Worm (Caenorhabditis elegans) whole organism, young adult: ENCODE data around the gene dlc-1.
A peak's percentile ranks its signal among the peaks of the same experiment; 100 is the strongest.

Source experiments
- B0019.2 ChIP-seq: fragments of 200-800 bp; sonication (Bioruptor generic); conservative IDR thresholded peaks from 2 replicates; pipeline ENCODE4 v1.3.6; 2022; ENCODE audit warnings: missing genetic modification reagents, missing genetic modification characterization, missing compliant biosample characterization
- B0261.1 ChIP-seq: sonication (generic microtip); optimal IDR thresholded peaks from 2 replicates; lab custom pipeline; 2016; ENCODE audit warnings: mild to moderate bottlenecking, missing genetic modification characterization, moderate library complexity, missing compliant biosample characterization
- C17E4.6 ChIP-seq: fragments of 200-800 bp; sonication (Bioruptor generic); IDR thresholded peaks from 2 replicates; pipeline ENCODE4 v1.3.6; 2022; ENCODE audit warnings: missing genetic modification reagents, missing genetic modification characterization, missing compliant biosample characterization
- F10E7.11 ChIP-seq: sonication (generic microtip); optimal IDR thresholded peaks from 2 replicates; lab custom pipeline; 2017; ENCODE audit warnings: mild to moderate bottlenecking, missing genetic modification characterization, moderate library complexity, missing compliant biosample characterization
- F22D6.2 ChIP-seq: sonication (generic microtip); optimal IDR thresholded peaks from 2 replicates; lab custom pipeline; 2016; ENCODE audit warnings: mild to moderate bottlenecking, missing genetic modification characterization, missing compliant biosample characterization
- F33H1.4 ChIP-seq: fragments of 200-800 bp; sonication (Bioruptor generic); IDR thresholded peaks from 2 replicates; pipeline ENCODE4 v1.3.6; 2022; ENCODE audit warnings: missing genetic modification reagents, missing genetic modification characterization, missing compliant biosample characterization
- F37B4.10 ChIP-seq: fragments of 200-800 bp; sonication (Bioruptor generic); IDR thresholded peaks from 2 replicates; pipeline ENCODE4 v1.3.6; 2022; ENCODE audit warnings: missing genetic modification characterization, missing compliant biosample characterization
- F52B5.7 ChIP-seq: sonication (generic microtip); optimal IDR thresholded peaks from 2 replicates; lab custom pipeline; 2016; ENCODE audit warnings: mild to moderate bottlenecking, missing genetic modification characterization, missing compliant biosample characterization
- F57C9.4 ChIP-seq: sonication (generic microtip); optimal IDR thresholded peaks from 2 replicates; lab custom pipeline; 2017; ENCODE audit warnings: mild to moderate bottlenecking, missing genetic modification characterization, missing compliant biosample characterization
- K12H6.12 ChIP-seq: fragments of 200-800 bp; sonication (Bioruptor generic); optimal IDR thresholded peaks from 2 replicates; lab custom pipeline; 2018; ENCODE audit warnings: mild to moderate bottlenecking, missing genetic modification characterization, missing compliant biosample characterization
- aptf-2 ChIP-seq: fragments of 200-800 bp; sonication (Bioruptor generic); conservative IDR thresholded peaks from 2 replicates; pipeline ENCODE4 v1.3.6; 2022; ENCODE audit warnings: missing genetic modification reagents, missing genetic modification characterization, missing compliant biosample characterization
- aptf-3 ChIP-seq: fragments of 200-800 bp; sonication (Bioruptor generic); IDR thresholded peaks from 2 replicates; pipeline ENCODE4 v1.3.6; 2022; ENCODE audit warnings: missing genetic modification characterization, missing compliant biosample characterization
- attf-3 ChIP-seq: fragments of 200-800 bp; sonication (Bioruptor generic); conservative IDR thresholded peaks from 2 replicates; pipeline ENCODE4 v1.3.6; 2022; ENCODE audit warnings: missing genetic modification reagents, missing genetic modification characterization, missing compliant biosample characterization
- attf-5 ChIP-seq: fragments of 200-800 bp; sonication (Bioruptor generic); optimal IDR thresholded peaks from 2 replicates; lab custom pipeline; 2018; ENCODE audit warnings: mild to moderate bottlenecking, missing genetic modification characterization, missing compliant biosample characterization
- attf-6 ChIP-seq: fragments of 200-800 bp; sonication (Bioruptor generic); IDR thresholded peaks from 2 replicates; pipeline ENCODE4 v1.3.6; 2022; ENCODE audit warnings: missing genetic modification reagents, missing genetic modification characterization, missing compliant biosample characterization
- bed-2 ChIP-seq: fragments of 200-800 bp; sonication (Bioruptor generic); IDR thresholded peaks from 2 replicates; pipeline ENCODE4 v1.3.6; 2022; ENCODE audit warnings: missing genetic modification reagents, missing genetic modification characterization, missing compliant biosample characterization
- ccch-3 ChIP-seq: fragments of 200-800 bp; sonication (Bioruptor generic); optimal IDR thresholded peaks from 2 replicates; lab custom pipeline; 2018; ENCODE audit warnings: mild to moderate bottlenecking, missing genetic modification characterization, missing compliant biosample characterization
- cebp-1 ChIP-seq, 2 experiments: fragments of 200-800 bp in 1 of 2; sonication (Bioruptor generic) in 1 of 2; sonication (generic microtip) in 1 of 2; IDR thresholded peaks in 1 of 2; optimal IDR thresholded peaks in 1 of 2; 2 replicates each; pipeline versions ENCODE4 v1.3.6 to Lab custom; 2017 to 2022; ENCODE audit warnings: missing compliant biosample characterization in 2 of 2, missing genetic modification characterization in 2 of 2, mild to moderate bottlenecking in 1 of 2, missing genetic modification reagents in 1 of 2, moderate library complexity in 1 of 2
- ceh-58 ChIP-seq: fragments of 200-800 bp; sonication (Bioruptor generic); IDR thresholded peaks from 2 replicates; pipeline ENCODE4 v1.3.6; 2022; ENCODE audit warnings: missing genetic modification characterization, missing compliant biosample characterization
- ceh-79 ChIP-seq: sonication (generic microtip); optimal IDR thresholded peaks from 2 replicates; lab custom pipeline; 2017; ENCODE audit warnings: mild to moderate bottlenecking, missing genetic modification characterization, missing compliant biosample characterization
- egl-44 ChIP-seq: fragments of 200-800 bp; sonication (Bioruptor generic); IDR thresholded peaks from 2 replicates; pipeline ENCODE4 v1.3.6; 2022; ENCODE audit warnings: missing genetic modification reagents, missing genetic modification characterization, missing compliant biosample characterization
- ets-4 ChIP-seq: fragments of 200-800 bp; sonication (Bioruptor generic); optimal IDR thresholded peaks from 2 replicates; lab custom pipeline; 2018; ENCODE audit warnings: mild to moderate bottlenecking, missing genetic modification characterization, missing compliant biosample characterization
- gei-17 ChIP-seq: fragments of 200-800 bp; sonication (Bioruptor generic); optimal IDR thresholded peaks from 2 replicates; lab custom pipeline; 2018; ENCODE audit warnings: mild to moderate bottlenecking, missing genetic modification characterization, missing compliant biosample characterization
- hlh-12 ChIP-seq: sonication (generic microtip); optimal IDR thresholded peaks from 2 replicates; lab custom pipeline; 2016; ENCODE audit warnings: missing genetic modification characterization, missing compliant biosample characterization
- hmg-1.2 ChIP-seq: fragments of 200-800 bp; sonication (Bioruptor generic); IDR thresholded peaks from 2 replicates; pipeline ENCODE4 v1.3.6; 2022; ENCODE audit warnings: missing genetic modification reagents, missing genetic modification characterization, missing compliant biosample characterization
- hsf-1 ChIP-seq: fragments of 200-800 bp; sonication (Bioruptor generic); IDR thresholded peaks from 2 replicates; pipeline ENCODE4 v1.3.6; 2022; ENCODE audit warnings: missing genetic modification reagents, missing genetic modification characterization, missing compliant biosample characterization
- lag-1 ChIP-seq: fragments of 200-800 bp; sonication (Bioruptor generic); IDR thresholded peaks from 2 replicates; pipeline ENCODE4 v1.3.6; 2022; ENCODE audit warnings: missing genetic modification reagents, missing genetic modification characterization, missing compliant biosample characterization
- lsl-1 ChIP-seq: fragments of 200-800 bp; sonication (Bioruptor generic); optimal IDR thresholded peaks from 2 replicates; lab custom pipeline; 2018; ENCODE audit warnings: mild to moderate bottlenecking, missing genetic modification characterization, moderate library complexity, missing compliant biosample characterization
- lsy-27 ChIP-seq: sonication (generic microtip); optimal IDR thresholded peaks from 2 replicates; lab custom pipeline; 2017; ENCODE audit warnings: missing genetic modification characterization, mild to moderate bottlenecking, missing compliant biosample characterization, antibody characterized with exemption, missing genotype, borderline replicate concordance; ENCODE audit not compliant: insufficient read depth
- madf-10 ChIP-seq: sonication (generic microtip); optimal IDR thresholded peaks from 2 replicates; lab custom pipeline; 2016; ENCODE audit warnings: mild to moderate bottlenecking, missing genetic modification characterization, missing compliant biosample characterization
- madf-3 ChIP-seq: fragments of 200-800 bp; sonication (Bioruptor generic); IDR thresholded peaks from 2 replicates; pipeline ENCODE4 v1.3.6; 2022; ENCODE audit warnings: missing genetic modification reagents, missing genetic modification characterization, missing compliant biosample characterization
- madf-6 ChIP-seq: fragments of 200-800 bp; sonication (Bioruptor generic); IDR thresholded peaks from 2 replicates; pipeline ENCODE4 v1.3.6; 2022; ENCODE audit warnings: missing genetic modification reagents, missing genetic modification characterization, missing compliant biosample characterization
- madf-8 ChIP-seq: fragments of 200-800 bp; sonication (Bioruptor generic); conservative IDR thresholded peaks from 2 replicates; pipeline ENCODE4 v1.3.6; 2022; ENCODE audit warnings: missing genetic modification reagents, missing genetic modification characterization, missing compliant biosample characterization
- mes-4 ChIP-seq: sonication (generic microtip); optimal IDR thresholded peaks from 2 replicates; lab custom pipeline; 2016; ENCODE audit warnings: missing genotype, missing genetic modification characterization, missing compliant biosample characterization
- nhr-120 ChIP-seq: fragments of 200-800 bp; sonication (Bioruptor generic); IDR thresholded peaks from 2 replicates; pipeline ENCODE4 v1.3.6; 2022; ENCODE audit warnings: missing genetic modification characterization, missing compliant biosample characterization
- nhr-179 ChIP-seq: sonication (generic microtip); optimal IDR thresholded peaks from 2 replicates; lab custom pipeline; 2016; ENCODE audit warnings: mild to moderate bottlenecking, missing genetic modification characterization, missing compliant biosample characterization
- rec-8 ChIP-seq, 2 experiments: sonication (generic microtip); optimal IDR thresholded peaks; 2 replicates each; lab custom pipeline; 2016; ENCODE audit warnings: mild to moderate bottlenecking in 2 of 2, missing genetic modification characterization in 2 of 2, missing genetic modification reagents in 2 of 2, missing genotype in 2 of 2, missing biosample characterization in 1 of 2, missing compliant biosample characterization in 1 of 2, moderate library complexity in 1 of 2
- repo-1 ChIP-seq: sonication (generic microtip); optimal IDR thresholded peaks from 2 replicates; lab custom pipeline; 2017; ENCODE audit warnings: mild to moderate bottlenecking, missing genetic modification characterization, missing compliant biosample characterization
- tbp1 ChIP-seq: fragments of 200-800 bp; sonication (Bioruptor generic); optimal IDR thresholded peaks from 2 replicates; lab custom pipeline; 2018; ENCODE audit warnings: mild to moderate bottlenecking, missing genetic modification characterization, missing compliant biosample characterization
- tbx-9 ChIP-seq: sonication (generic microtip); optimal IDR thresholded peaks from 2 replicates; lab custom pipeline; 2016; ENCODE audit warnings: borderline replicate concordance, missing genetic modification characterization, inconsistent platforms, missing compliant biosample characterization
- tlf-1 ChIP-seq: fragments of 200-800 bp; sonication (Bioruptor generic); optimal IDR thresholded peaks from 2 replicates; lab custom pipeline; 2018; ENCODE audit warnings: mild to moderate bottlenecking, missing genetic modification characterization, missing compliant biosample characterization
- xnd-1 ChIP-seq: sonication (generic microtip); optimal IDR thresholded peaks from 2 replicates; lab custom pipeline; 2016; ENCODE audit warnings: missing genotype, missing genetic modification reagents, missing genetic modification characterization, missing compliant biosample characterization
- ztf-18 ChIP-seq: sonication (generic microtip); optimal IDR thresholded peaks from 2 replicates; lab custom pipeline; 2016; ENCODE audit warnings: missing genotype, mild to moderate bottlenecking, missing genetic modification characterization, missing compliant biosample characterization
- ztf-22 ChIP-seq: fragments of 200-800 bp; sonication (Bioruptor generic); optimal IDR thresholded peaks from 2 replicates; lab custom pipeline; 2018; ENCODE audit warnings: mild to moderate bottlenecking, missing genetic modification characterization, moderate library complexity, missing compliant biosample characterization
- ztf-28 ChIP-seq: fragments of 200-800 bp; sonication (Bioruptor generic); IDR thresholded peaks from 2 replicates; pipeline ENCODE4 v1.3.6; 2022; ENCODE audit warnings: missing genetic modification reagents, missing genetic modification characterization, missing compliant biosample characterization

Gene dlc-1

DNA sequence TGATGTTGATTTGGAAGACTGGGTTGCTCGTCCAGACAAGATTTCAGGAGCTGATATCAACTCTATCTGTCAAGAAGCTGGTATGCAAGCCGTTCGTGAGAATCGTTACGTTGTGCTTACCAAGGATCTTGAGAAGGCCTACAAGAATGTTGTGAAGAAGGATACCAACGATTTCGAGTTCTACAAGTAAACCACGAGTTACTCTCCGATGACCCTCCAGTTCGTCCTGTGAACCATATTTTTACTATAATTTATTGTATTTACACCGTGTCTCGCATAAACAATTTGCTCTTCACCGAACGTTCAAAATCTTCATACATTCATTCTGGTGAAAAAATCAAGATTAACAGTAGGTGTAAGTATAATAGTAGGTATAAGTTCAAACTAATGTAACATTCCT is 27.4 kb upstream of the dlc-1 start:
- TF ChIP-seq hlh-12 (tag; lab: Kevin White, UChicago) (no peak), madf-8 (GFP tag; lab: Robert Waterston, UW) (no peak), tbp1 (no peak), F33H1.4 (GFP tag; lab: Robert Waterston, UW) (no peak)

DNA sequence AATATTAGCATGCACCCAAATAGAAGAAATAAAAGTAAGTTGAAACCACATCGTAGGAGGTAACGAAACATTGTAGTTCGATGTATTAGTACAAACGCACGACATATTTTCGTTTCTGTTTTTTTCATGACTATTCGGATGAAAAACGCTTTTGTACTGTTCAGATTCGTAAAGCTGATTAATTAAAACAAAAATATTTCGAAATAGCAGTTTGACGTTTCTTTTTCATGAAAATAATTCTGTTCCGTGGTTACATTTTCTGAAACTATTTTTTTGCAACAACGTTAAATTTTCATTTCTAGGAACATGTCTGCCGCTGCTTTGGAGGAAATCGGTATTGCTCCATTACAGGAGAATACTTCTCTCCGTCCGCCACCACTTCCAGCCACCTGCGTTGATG is 25.9 kb upstream of the dlc-1 start, which contains the start of gene rpt-3:
rpt-3 (plus strand) TSS at position 301 of the 400 bp plus-strand sequence.
- no peak for TF ChIP-seq rec-8 (tag; optimal IDR thresholded peaks at IDR 0.05; lab: Kevin White, UChicago)
- TF ChIP-seq ceh-79 (tag; lab: Kevin White, UChicago), result no peak
- peak; percentile 33 for TF ChIP-seq madf-6 (GFP tag; lab: Robert Waterston, UW)
- TF ChIP-seq attf-6, result no peak
- no peak for TF ChIP-seq aptf-3 (GFP tag; lab: Robert Waterston, UW)
- no peak for TF ChIP-seq F33H1.4 (GFP tag; lab: Robert Waterston, UW)
- no peak for TF ChIP-seq ztf-28 (GFP tag; lab: Robert Waterston, UW)

ce11 chrIII:6488916-6489315 is 25.3 kb upstream of the dlc-1 start:
- TF ChIP-seq F57C9.4 (tag; lab: Kevin White, UChicago) (no peak), lsl-1 (no peak), lsy-27 (tag; lab: Kevin White, UChicago) (no peak), F10E7.11 (no peak), madf-10 (tag; lab: Kevin White, UChicago) (no peak), tbx-9 (no peak), F52B5.7 (tag; lab: Kevin White, UChicago) (no peak), madf-8 (GFP tag; lab: Robert Waterston, UW) (no peak), nhr-179 (tag; lab: Kevin White, UChicago) (no peak), lag-1 (GFP tag; lab: Robert Waterston, UW) (no peak), ets-4 (no peak), ztf-18 (tag; lab: Kevin White, UChicago) (no peak), madf-6 (GFP tag; lab: Robert Waterston, UW) (peak; percentile 47; the same call in 1 of the 2 replicates), C17E4.6 (GFP tag; lab: Robert Waterston, UW) (no peak), B0019.2 (GFP tag; lab: Robert Waterston, UW) (no peak), hmg-1.2 (GFP tag; lab: Robert Waterston, UW) (0 out of 2 replicates have a peak, but pooled peaks have one; percentile 9), tlf-1 (GFP tag; lab: Kevin White, UChicago) (no peak), attf-5 (GFP tag; lab: Kevin White, UChicago) (no peak), egl-44 (GFP tag; lab: Robert Waterston, UW) (no peak), K12H6.12 (tag; lab: Kevin White, UChicago) (no peak), B0261.1 (tag; lab: Kevin White, UChicago) (no peak), bed-2 (GFP tag; lab: Robert Waterston, UW) (no peak), madf-3 (GFP tag; lab: Robert Waterston, UW) (no peak), repo-1 (tag; lab: Kevin White, UChicago) (no peak), ztf-22 (GFP tag; lab: Kevin White, UChicago) (no peak), xnd-1 (tag; lab: Kevin White, UChicago) (no peak), nhr-120 (no peak), ceh-58 (GFP tag; lab: Robert Waterston, UW) (no peak), ccch-3 (GFP tag; lab: Kevin White, UChicago) (no peak), mes-4 (tag; lab: Kevin White, UChicago) (no peak), gei-17 (GFP tag; lab: Kevin White, UChicago) (no peak), F37B4.10 (GFP tag; lab: Robert Waterston, UW) (no peak), F22D6.2 (tag; lab: Kevin White, UChicago) (no peak), aptf-2 (GFP tag; lab: Robert Waterston, UW) (no peak), ceh-79 (tag; lab: Kevin White, UChicago) (no peak), rec-8 (tag; optimal IDR thresholded peaks at IDR 0.05; lab: Kevin White, UChicago) (no peak), hsf-1 (GFP tag; lab: Robert Waterston, UW) (no peak), cebp-1 (GFP tag; IDR thresholded peaks at IDR 0.05; lab: Robert Waterston, UW) (no peak), cebp-1 (tag; optimal IDR thresholded peaks at IDR 0.05; lab: Kevin White, UChicago) (no peak), attf-3 (GFP tag; lab: Robert Waterston, UW) (0 out of 2 replicates have a peak, but pooled peaks have one; percentile 12)
